Fruit fly (Drosophila melanogaster) whole organism: ENCODE measurements around the gene Gug.

Source experiments
- CG8478 ChIP-seq: fragments of >200 bp; optimal IDR thresholded peaks from 2 replicates; lab custom pipeline; 2018; ENCODE audit warnings: inconsistent platforms
- Dll ChIP-seq: fragments of >200 bp; optimal IDR thresholded peaks from 2 replicates; lab custom pipeline; 2017
- EcR ChIP-seq, 2 experiments: fragments of >200 bp; optimal IDR thresholded peaks; 2 replicates each; lab custom pipeline; 2017; ENCODE audit warnings: missing biosample characterization in 2 of 2, missing genetic modification characterization in 2 of 2, missing genetic modification reagents in 2 of 2
- pan ChIP-seq: fragments of >200 bp; optimal IDR thresholded peaks from 2 replicates; lab custom pipeline; 2017
- psq ChIP-seq: fragments of >200 bp; optimal IDR thresholded peaks from 2 replicates; lab custom pipeline; 2017
- usp ChIP-seq: fragments of >200 bp; optimal IDR thresholded peaks from 2 replicates; lab custom pipeline; 2017; ENCODE audit warnings: missing biosample characterization, missing genetic modification characterization, mixed read lengths

Gene Gug

DNA sequence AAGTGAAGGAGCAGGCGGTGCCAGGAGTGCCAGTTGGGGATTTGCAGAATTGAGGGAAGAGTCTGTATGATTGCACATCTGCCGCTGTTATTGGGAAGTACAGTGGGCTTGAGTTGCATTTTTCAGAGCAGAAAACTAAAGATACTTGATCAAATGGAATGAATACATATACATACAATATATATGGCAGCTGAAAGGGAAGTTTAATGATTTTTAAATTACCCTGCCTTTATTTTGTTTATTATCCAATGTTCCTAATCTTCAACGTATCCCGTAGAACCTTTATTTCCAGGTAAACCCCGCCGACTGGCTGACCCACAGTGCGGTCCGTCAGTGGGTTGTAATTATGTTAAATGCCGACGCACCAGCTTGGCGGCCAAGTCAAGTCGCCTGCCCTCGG, 31.2 kb downstream of the Gug start:
- TF ChIP-seq psq (no peak), CG8478 (lab: Kevin White, UChicago) (no peak), EcR (GFP tag; optimal IDR thresholded peaks at IDR 0.05; lab: Kevin White, UChicago) (no peak), usp (GFP tag; lab: Kevin White, UChicago) (no peak), pan (lab: Kevin White, UChicago) (no peak), Dll (lab: Kevin White, UChicago) (no peak)

DNA sequence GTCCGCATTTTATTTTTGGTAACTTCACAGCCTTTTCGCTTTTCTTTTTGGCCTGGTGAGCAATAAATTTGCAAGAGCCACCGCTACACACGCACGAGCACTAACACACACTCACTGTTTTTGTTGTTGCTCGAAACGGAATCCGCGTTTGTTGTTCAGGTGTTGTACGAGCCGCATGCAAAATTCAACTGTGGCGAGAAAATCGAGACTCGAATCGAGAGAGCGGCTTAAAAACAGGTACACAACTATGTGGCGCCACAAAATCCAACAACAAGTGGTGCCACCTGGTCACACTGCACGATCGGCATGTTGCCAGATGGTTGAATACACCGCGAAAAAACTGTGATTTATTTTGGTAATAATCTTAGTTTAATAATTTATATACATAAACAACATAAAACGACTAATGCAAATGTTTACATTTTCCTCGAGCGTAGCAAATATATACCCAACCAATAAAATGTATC, 57.3 kb downstream of the Gug start, which contains the start of gene CG43163:
Gene CG43163 (minus strand): TSS at position 172 of the 467 bp plus-strand sequence.
- no peak for TF ChIP-seq EcR (GFP tag; optimal IDR thresholded peaks at IDR 0.05; lab: Kevin White, UChicago)

DNA sequence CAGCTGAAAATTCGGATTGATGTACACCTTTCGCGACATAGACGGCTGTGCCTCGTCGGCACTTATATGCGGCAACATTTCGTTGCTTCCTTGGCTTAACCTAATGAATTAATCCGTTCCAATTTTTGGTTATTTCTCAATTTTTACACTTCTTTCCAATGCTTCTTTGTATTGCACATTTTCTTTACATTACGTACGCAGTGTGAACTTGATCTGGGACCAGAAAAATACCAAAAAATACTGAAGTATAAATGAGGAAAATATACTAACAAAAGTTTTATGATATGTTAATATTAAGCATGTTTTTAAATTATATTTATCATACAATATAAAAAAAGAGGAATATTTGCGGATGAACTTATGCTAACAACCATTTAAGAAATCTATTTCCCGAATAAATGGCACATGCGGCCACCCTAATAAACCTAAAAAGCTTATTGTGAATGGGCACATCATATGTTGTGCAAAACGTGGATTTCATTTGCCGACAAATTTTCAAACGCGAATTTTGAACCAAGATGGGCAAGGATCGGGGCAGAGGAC, 59.9 kb downstream of the Gug start, which contains the start of the genes ZC3H3 and Pus7:
Gene ZC3H3 (minus strand): TSS at position 197 of the 543 bp plus-strand sequence.
Gene Pus7 (plus strand): TSS at position 437 of the 543 bp plus-strand sequence.
- no peak for TF ChIP-seq usp (GFP tag; lab: Kevin White, UChicago)
- TF ChIP-seq psq, result no peak
- TF ChIP-seq CG8478 (lab: Kevin White, UChicago), result no peak
- TF ChIP-seq pan (lab: Kevin White, UChicago), result no peak
- no peak for TF ChIP-seq Dll (lab: Kevin White, UChicago)
- TF ChIP-seq EcR (GFP tag; optimal IDR thresholded peaks at IDR 0.05; lab: Kevin White, UChicago), result no peak

- TF ChIP-seq pan (lab: Kevin White, UChicago) (no peak), Dll (lab: Kevin White, UChicago) (no peak), EcR (GFP tag; optimal IDR thresholded peaks at IDR 0.05; lab: Kevin White, UChicago) (no peak), usp (GFP tag; lab: Kevin White, UChicago) (no peak), CG8478 (lab: Kevin White, UChicago) (no peak)
Measured at dm6 chr3L:8512428-8512827, 62.7 kb downstream of the Gug start, which contains the start of gene CG6765. Gene CG6765, plus strand, starts transcription at chr3L:8512767.

DNA sequence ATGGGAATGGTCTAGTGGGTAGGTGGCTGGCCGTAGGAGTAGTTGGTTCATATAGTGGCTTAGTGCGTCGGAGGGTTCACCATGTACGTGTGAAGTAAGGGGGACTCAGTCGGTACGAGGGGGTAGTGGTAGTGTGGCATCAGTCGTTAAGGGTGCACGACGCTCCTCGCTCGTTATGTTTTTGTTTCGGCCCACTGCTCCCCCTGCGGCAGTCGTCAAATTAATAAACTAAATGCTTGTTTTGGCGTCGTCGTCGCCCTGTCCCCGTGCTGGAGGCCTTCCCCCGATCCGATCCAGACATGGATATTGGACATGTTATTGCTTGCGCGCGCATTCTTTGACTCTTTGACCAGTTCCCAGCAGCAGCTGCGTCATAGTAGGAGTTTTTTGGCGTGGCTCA, 63.5 kb downstream of the Gug start:
- TF ChIP-seq EcR (GFP tag; optimal IDR thresholded peaks at IDR 0.05; lab: Kevin White, UChicago) (no peak), usp (GFP tag; lab: Kevin White, UChicago) (no peak), CG8478 (lab: Kevin White, UChicago) (no peak), psq (no peak), Dll (lab: Kevin White, UChicago) (no peak), pan (lab: Kevin White, UChicago) (no peak)

- TF ChIP-seq EcR (GFP tag; optimal IDR thresholded peaks at IDR 0.05; lab: Kevin White, UChicago) (no peak), pan (lab: Kevin White, UChicago) (no peak), usp (GFP tag; lab: Kevin White, UChicago) (no peak), Dll (lab: Kevin White, UChicago) (no peak), psq (no peak), CG8478 (lab: Kevin White, UChicago) (no peak)
Measured at dm6 chr3L:8514768-8515167, 65.0 kb downstream of the Gug start, which contains the start of gene CG6683. Gene CG6683, minus strand, starts transcription at chr3L:8514921.

- no peak for TF ChIP-seq pan (lab: Kevin White, UChicago)
- no peak for TF ChIP-seq usp (GFP tag; lab: Kevin White, UChicago)
- TF ChIP-seq psq, result no peak
- no peak for TF ChIP-seq EcR (GFP tag; optimal IDR thresholded peaks at IDR 0.05; lab: Kevin White, UChicago)
- TF ChIP-seq CG8478 (lab: Kevin White, UChicago), result no peak
- TF ChIP-seq Dll (lab: Kevin White, UChicago), result no peak
Measured at dm6 chr3L:8518516-8519087, 68.9 kb downstream of the Gug start, which contains the start of gene GstO3. Gene GstO3, plus strand, starts transcription at chr3L:8518885.

- no peak for TF ChIP-seq pan (lab: Kevin White, UChicago)
- no peak for TF ChIP-seq Dll (lab: Kevin White, UChicago)
- TF ChIP-seq CG8478 (lab: Kevin White, UChicago), result no peak
- TF ChIP-seq usp (GFP tag; lab: Kevin White, UChicago), result no peak
- no peak for TF ChIP-seq psq
- no peak for TF ChIP-seq EcR (GFP tag; optimal IDR thresholded peaks at IDR 0.05; lab: Kevin White, UChicago)
Measured at dm6 chr3L:8519232-8519631, 69.5 kb downstream of the Gug start.

DNA sequence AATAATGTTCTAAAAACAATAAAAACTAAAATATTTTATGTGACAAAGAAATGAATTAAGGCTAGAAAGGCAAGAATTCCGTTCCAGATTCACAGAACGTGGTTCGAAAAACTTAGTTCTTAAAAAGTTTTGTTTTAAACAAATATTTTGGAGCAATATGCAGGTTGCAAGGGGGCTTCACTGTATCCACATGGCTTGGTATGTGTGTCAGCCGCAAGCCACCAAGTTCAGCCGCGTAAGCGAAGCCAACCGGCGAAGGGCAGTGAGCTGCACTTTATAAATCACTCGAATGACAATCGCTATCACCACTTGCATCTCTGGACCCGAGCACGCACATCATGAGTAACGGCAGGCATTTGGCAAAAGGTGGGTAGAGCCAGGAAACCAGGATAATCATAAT, 70.5 kb downstream of the Gug start, which contains the start of gene se:
Gene se (plus strand): TSS at position 301 of the 400 bp plus-strand sequence.
- TF ChIP-seq psq (no peak), pan (lab: Kevin White, UChicago) (no peak), EcR (GFP tag; optimal IDR thresholded peaks at IDR 0.05; lab: Kevin White, UChicago) (no peak), CG8478 (lab: Kevin White, UChicago) (no peak), Dll (lab: Kevin White, UChicago) (no peak), usp (GFP tag; lab: Kevin White, UChicago) (no peak)
